Worm (Caenorhabditis elegans) whole organism, L1 larva: ENCODE results near the gene erd-2.2.

Experiments used
- C04F5.9 ChIP-seq: sonication (generic microtip); optimal IDR thresholded peaks from 2 replicates; lab custom pipeline; 2016; ENCODE audit warnings: missing genetic modification characterization, missing compliant biosample characterization
- F16B12.6 ChIP-seq: fragments of 150-350 bp; optimal IDR thresholded peaks from 2 replicates; lab custom pipeline; 2014; ENCODE audit warnings: missing biosample characterization, missing genetic modification characterization
- aly-2 ChIP-seq: fragments of 150-350 bp; optimal IDR thresholded peaks from 2 replicates; lab custom pipeline; 2014; ENCODE audit warnings: missing biosample characterization, missing genetic modification characterization
- ama-1 ChIP-seq: fragments of 150-350 bp; optimal IDR thresholded peaks from 2 replicates; lab custom pipeline; 2014
- blmp-1 ChIP-seq: fragments of 150-350 bp; optimal IDR thresholded peaks from 2 replicates; lab custom pipeline; 2014; ENCODE audit warnings: missing biosample characterization, missing genetic modification characterization
- ceh-8 ChIP-seq: fragments of 200-800 bp; sonication (Bioruptor generic); optimal IDR thresholded peaks from 2 replicates; lab custom pipeline; 2018; ENCODE audit warnings: mild to moderate bottlenecking, missing genetic modification characterization, moderate library complexity, missing compliant biosample characterization
- ceh-90 ChIP-seq: sonication (generic microtip); optimal IDR thresholded peaks from 2 replicates; lab custom pipeline; 2016; ENCODE audit warnings: missing genetic modification characterization, missing compliant biosample characterization
- dpl-1 ChIP-seq, 3 experiments: fragments of 150-350 bp in 2 of 3; sonication (generic microtip) in 1 of 3; optimal IDR thresholded peaks; 2 replicates each; lab custom pipeline; 2014 to 2017; ENCODE audit warnings: missing biosample characterization in 3 of 3, missing genetic modification characterization in 3 of 3, missing genetic modification reagents in 3 of 3
- dsc-1 ChIP-seq: sonication (generic microtip); optimal IDR thresholded peaks from 2 replicates; lab custom pipeline; 2016; ENCODE audit warnings: mild to moderate bottlenecking, missing genetic modification characterization, missing compliant biosample characterization
- efl-1 ChIP-seq, 4 experiments: fragments of 150-350 bp; optimal IDR thresholded peaks in 3 of 4; peaks in 1 of 4; 1 replicate in 1 of 4; 2 replicates in 3 of 4; lab custom pipeline; 2014; ENCODE audit warnings: missing biosample characterization in 2 of 4, missing genetic modification characterization in 2 of 4, missing genetic modification reagents in 2 of 4
- elt-3 ChIP-seq, 6 experiments: fragments of 150-350 bp in 1 of 6; sonication (generic microtip); optimal IDR thresholded peaks; 2 replicates each; lab custom pipeline; 2017 to 2018; ENCODE audit warnings: missing biosample characterization in 6 of 6, missing genetic modification characterization in 6 of 6, inconsistent platforms in 1 of 6
- fos-1 ChIP-seq: fragments of 150-350 bp; optimal IDR thresholded peaks from 2 replicates; lab custom pipeline; 2014; ENCODE audit warnings: missing biosample characterization, missing genetic modification characterization
- grh-1 ChIP-seq: fragments of 200-800 bp; sonication (Bioruptor generic); IDR thresholded peaks from 2 replicates; pipeline ENCODE4 v1.3.6; 2022; ENCODE audit warnings: missing genetic modification reagents, missing genetic modification characterization, missing compliant biosample characterization
- hlh-17 ChIP-seq: fragments of 200-800 bp; sonication (Bioruptor generic); optimal IDR thresholded peaks from 2 replicates; lab custom pipeline; 2018; ENCODE audit warnings: missing genetic modification characterization, mild to moderate bottlenecking, missing compliant biosample characterization, moderate library complexity, borderline replicate concordance
- hlh-4 ChIP-seq: sonication (generic microtip); optimal IDR thresholded peaks from 2 replicates; lab custom pipeline; 2016; ENCODE audit warnings: mild to moderate bottlenecking, missing genetic modification characterization, missing compliant biosample characterization
- irx-1 ChIP-seq: sonication (generic microtip); optimal IDR thresholded peaks from 2 replicates; lab custom pipeline; 2016; ENCODE audit warnings: missing genetic modification characterization, missing compliant biosample characterization
- lin-14 ChIP-seq: fragments of 200-800 bp; sonication (Bioruptor generic); optimal IDR thresholded peaks from 2 replicates; lab custom pipeline; 2018; ENCODE audit warnings: mild to moderate bottlenecking, missing genetic modification characterization, moderate library complexity, missing compliant biosample characterization
- lin-15B ChIP-seq: fragments of 150-350 bp; sonication (generic microtip); optimal IDR thresholded peaks from 3 replicates; lab custom pipeline; 2014; ENCODE audit warnings: missing biosample characterization, missing genetic modification characterization
- lin-35 ChIP-seq, 2 experiments: fragments of 150-350 bp; optimal IDR thresholded peaks; 2 replicates each; lab custom pipeline; 2014; ENCODE audit warnings: missing biosample characterization in 2 of 2, missing genetic modification characterization in 2 of 2, missing genetic modification reagents in 2 of 2
- lir-3 ChIP-seq: sonication (generic microtip); optimal IDR thresholded peaks from 2 replicates; lab custom pipeline; 2016; ENCODE audit warnings: mild to moderate bottlenecking, missing genetic modification characterization, moderate library complexity, missing compliant biosample characterization; ENCODE audit not compliant: poor library complexity
- mab-9 ChIP-seq: fragments of 200-800 bp; sonication (Bioruptor generic); IDR thresholded peaks from 2 replicates; pipeline ENCODE4 v1.3.6; 2022; ENCODE audit warnings: missing genetic modification reagents, missing genetic modification characterization, missing compliant biosample characterization
- mdl-1 ChIP-seq, 2 experiments: fragments of 150-350 bp; optimal IDR thresholded peaks; 2 replicates each; lab custom pipeline; 2014 to 2017; ENCODE audit warnings: missing biosample characterization in 2 of 2, missing genetic modification characterization in 2 of 2, inconsistent platforms in 1 of 2
- nhr-19 ChIP-seq: fragments of 200-800 bp; sonication (Bioruptor generic); conservative IDR thresholded peaks from 2 replicates; pipeline ENCODE4 v1.3.6; 2022; ENCODE audit warnings: missing genetic modification characterization, missing compliant biosample characterization
- nhr-20 ChIP-seq: sonication (generic microtip); optimal IDR thresholded peaks from 2 replicates; lab custom pipeline; 2016; ENCODE audit warnings: mild to moderate bottlenecking, missing genetic modification characterization, missing compliant biosample characterization
- nhr-47 ChIP-seq: sonication (generic microtip); optimal IDR thresholded peaks from 2 replicates; lab custom pipeline; 2016; ENCODE audit warnings: mild to moderate bottlenecking, missing genetic modification characterization, moderate library complexity, missing compliant biosample characterization
- nhr-71 ChIP-seq: sonication (generic microtip); optimal IDR thresholded peaks from 2 replicates; lab custom pipeline; 2016; ENCODE audit warnings: mild to moderate bottlenecking, missing genetic modification characterization, moderate library complexity, missing compliant biosample characterization
- nhr-77 ChIP-seq: fragments of 150-350 bp; optimal IDR thresholded peaks from 2 replicates; lab custom pipeline; 2014; ENCODE audit warnings: missing biosample characterization, missing genetic modification characterization
- nhr-85 ChIP-seq: sonication (generic microtip); peaks from one replicate; lab custom pipeline; 2016; ENCODE audit warnings: missing genetic modification characterization, inconsistent platforms, missing compliant biosample characterization
- nhr-90 ChIP-seq: sonication (generic microtip); optimal IDR thresholded peaks from 2 replicates; lab custom pipeline; 2016; ENCODE audit warnings: mild to moderate bottlenecking, missing genetic modification characterization, missing compliant biosample characterization; ENCODE audit not compliant: poor library complexity
- rnt-1 ChIP-seq: sonication (generic microtip); optimal IDR thresholded peaks from 2 replicates; lab custom pipeline; 2016; ENCODE audit warnings: mild to moderate bottlenecking, missing genetic modification characterization, moderate library complexity, missing compliant biosample characterization
- skn-1 ChIP-seq: fragments of 150-350 bp; optimal IDR thresholded peaks from 2 replicates; lab custom pipeline; 2014; ENCODE audit warnings: missing biosample characterization, missing genetic modification characterization
- snu-23 ChIP-seq: sonication (generic microtip); optimal IDR thresholded peaks from 2 replicates; lab custom pipeline; 2016; ENCODE audit warnings: missing genetic modification characterization, missing compliant biosample characterization
- sptf-1 ChIP-seq: fragments of 150-350 bp; optimal IDR thresholded peaks from 2 replicates; lab custom pipeline; 2014; ENCODE audit warnings: missing biosample characterization, missing genetic modification characterization
- swsn-7 ChIP-seq: sonication (generic microtip); optimal IDR thresholded peaks from 2 replicates; lab custom pipeline; 2016; ENCODE audit warnings: missing genetic modification characterization, missing compliant biosample characterization
- tbx-2 ChIP-seq: sonication (generic microtip); optimal IDR thresholded peaks from 2 replicates; lab custom pipeline; 2016; ENCODE audit warnings: missing genetic modification characterization, missing compliant biosample characterization
- tlp-1 ChIP-seq: fragments of 150-350 bp; optimal IDR thresholded peaks from 2 replicates; lab custom pipeline; 2014; ENCODE audit warnings: missing biosample characterization, missing genetic modification characterization
- unc-130 ChIP-seq: fragments of 150-350 bp; optimal IDR thresholded peaks from 2 replicates; lab custom pipeline; 2017; ENCODE audit warnings: missing biosample characterization, missing genetic modification characterization, inconsistent platforms
- ztf-4 ChIP-seq: fragments of 150-350 bp; optimal IDR thresholded peaks from 2 replicates; lab custom pipeline; 2014; ENCODE audit warnings: missing biosample characterization, missing genetic modification characterization

erd-2.2 gene

ce11 chrIII:5919799-5920387, 13.0 kb downstream of the erd-2.2 start, which contains the start of the genes tdo-2 and C28H8.2 (continued):
- peak; percentile 19 for TF ChIP-seq irx-1 (tag; lab: Kevin White, UChicago)
- no peak for TF ChIP-seq tlp-1 (tag; lab: Kevin White, UChicago)
- peak; percentile 22 for TF ChIP-seq lir-3 (tag; lab: Kevin White, UChicago)
- TF ChIP-seq ztf-4 (tag; lab: Kevin White, UChicago) = peak; percentile 39
- TF ChIP-seq ceh-90 = no peak
- TF ChIP-seq efl-1 (optimal IDR thresholded peaks at IDR 0.05; lab: Kevin White, UChicago) = peak in 1 of 2 experiments; percentile 17
- peak in 1 of 2 experiments; percentile 93 for TF ChIP-seq efl-1 (GFP tag; optimal IDR thresholded peaks at IDR 0.05 in 1 of 2; lab: Kevin White, UChicago)
- no peak for TF ChIP-seq mab-9 (GFP tag; lab: Robert Waterston, UW)
- peak in 1 of 2 experiments; percentile 92 for TF ChIP-seq mdl-1 (tag; optimal IDR thresholded peaks at IDR 0.05; lab: Kevin White, UChicago)
- TF ChIP-seq unc-130 (tag; lab: Kevin White, UChicago) = peak; percentile 67
- peak; percentile 71 for TF ChIP-seq grh-1 (GFP tag; lab: Robert Waterston, UW)
- no peak for TF ChIP-seq nhr-77 (tag; lab: Kevin White, UChicago)
- TF ChIP-seq hlh-4 = no peak
- peak; percentile 94 for TF ChIP-seq blmp-1 (tag; lab: Kevin White, UChicago)
- peak; percentile 91 for TF ChIP-seq nhr-20 (tag; lab: Kevin White, UChicago)
- no peak for TF ChIP-seq dsc-1
- peak; percentile 78 for TF ChIP-seq nhr-19 (GFP tag; lab: Robert Waterston, UW)
- TF ChIP-seq rnt-1 (tag; lab: Kevin White, UChicago) = no peak

ce11 chrIII:5921067-5921678, 14.3 kb downstream of the erd-2.2 start:
- TF ChIP-seq lin-35 (GFP tag; optimal IDR thresholded peaks at IDR 0.05; lab: Kevin White, UChicago) = peak in 1 of 2 experiments; percentile 48
- no peak for TF ChIP-seq lin-15B (tag; lab: Kevin White, UChicago)
- no peak for TF ChIP-seq skn-1
- TF ChIP-seq tbx-2 (tag; lab: Kevin White, UChicago) = peak; percentile 30
- peak; percentile 65 for TF ChIP-seq snu-23 (GFP tag; lab: Kevin White, UChicago)
- TF ChIP-seq nhr-19 (GFP tag; lab: Robert Waterston, UW) = peak; percentile 54
- peak in 1 of 2 experiments; percentile 67 for TF ChIP-seq mdl-1 (tag; optimal IDR thresholded peaks at IDR 0.05; lab: Kevin White, UChicago)
- TF ChIP-seq nhr-71 = peak; percentile 76
- peak; percentile 66 for TF ChIP-seq lin-14 (GFP tag; lab: Kevin White, UChicago)
- TF ChIP-seq dpl-1 (GFP tag; optimal IDR thresholded peaks at IDR 0.05; lab: Kevin White, UChicago) = peak in 1 of 3 experiments; percentile 0
- peak; percentile 63 for TF ChIP-seq nhr-90
- peak; percentile 81 for TF ChIP-seq grh-1 (GFP tag; lab: Robert Waterston, UW)
- peak; percentile 69 for TF ChIP-seq nhr-20 (tag; lab: Kevin White, UChicago)
- TF ChIP-seq nhr-85 (tag; lab: Kevin White, UChicago) = peak; percentile 92
- TF ChIP-seq blmp-1 (tag; lab: Kevin White, UChicago) = peak; percentile 59
- TF ChIP-seq F16B12.6 = no peak
- TF ChIP-seq ztf-4 (tag; lab: Kevin White, UChicago) = peak; percentile 7
- TF ChIP-seq nhr-47 (tag; lab: Kevin White, UChicago) = peak; percentile 44
- peak; percentile 42 to 96 (median 93) for TF ChIP-seq elt-3 (tag; optimal IDR thresholded peaks at IDR 0.05; lab: Kevin White, UChicago)
- TF ChIP-seq hlh-17 = no peak
- no peak for TF ChIP-seq efl-1 (optimal IDR thresholded peaks at IDR 0.05; lab: Kevin White, UChicago)
- TF ChIP-seq efl-1 (GFP tag; optimal IDR thresholded peaks at IDR 0.05 in 1 of 2; lab: Kevin White, UChicago) = peak in 1 of 2 experiments; percentile 92
- no peak for TF ChIP-seq C04F5.9 (tag; lab: Kevin White, UChicago)
- TF ChIP-seq, all 84 proteins: peak for 17

- TF ChIP-seq lir-3 (tag; lab: Kevin White, UChicago) (peak; percentile 5), grh-1 (GFP tag; lab: Robert Waterston, UW) (peak; percentile 90), nhr-85 (tag; lab: Kevin White, UChicago) (peak; percentile 89), swsn-7 (tag; lab: Kevin White, UChicago) (no peak), sptf-1 (tag; lab: Kevin White, UChicago) (no peak), blmp-1 (tag; lab: Kevin White, UChicago) (peak; percentile 71), nhr-19 (GFP tag; lab: Robert Waterston, UW) (peak; percentile 76), aly-2 (tag; lab: Kevin White, UChicago) (no peak), nhr-20 (tag; lab: Kevin White, UChicago) (peak; percentile 78), ama-1 (no peak), mdl-1 (tag; optimal IDR thresholded peaks at IDR 0.05; lab: Kevin White, UChicago) (peak in 1 of 2 experiments; percentile 52), efl-1 (optimal IDR thresholded peaks at IDR 0.05; lab: Kevin White, UChicago) (no peak), efl-1 (GFP tag; optimal IDR thresholded peaks at IDR 0.05 in 1 of 2; lab: Kevin White, UChicago) (peak in 1 of 2 experiments; percentile 91), ceh-8 (no peak), lin-14 (GFP tag; lab: Kevin White, UChicago) (peak; percentile 59), lin-35 (GFP tag; optimal IDR thresholded peaks at IDR 0.05; lab: Kevin White, UChicago) (peak in 1 of 2 experiments; percentile 40), tbx-2 (tag; lab: Kevin White, UChicago) (peak; percentile 34), elt-3 (tag; optimal IDR thresholded peaks at IDR 0.05; lab: Kevin White, UChicago) (peak in 2 of 6 experiments; percentile 45 to 73), fos-1 (tag; lab: Kevin White, UChicago) (no peak), nhr-71 (peak; percentile 74), nhr-90 (peak; percentile 65), snu-23 (GFP tag; lab: Kevin White, UChicago) (peak; percentile 63)
- TF ChIP-seq, all 84 proteins: peak for 15
Observed at ce11 chrIII:5922236-5922635, 15.4 kb downstream of the erd-2.2 start.
